Fruit fly (Drosophila melanogaster) whole organism, wandering third instar larva: ENCODE measurements around the gene Rnb.
A peak's percentile ranks its signal among the peaks of the same experiment; 100 is the strongest.

Experiments
- Abd-B ChIP-seq: fragments of >200 bp; optimal IDR thresholded peaks from 2 replicates; lab custom pipeline; 2017; ENCODE audit warnings: missing biosample characterization, missing genetic modification characterization
- CG32264 ChIP-seq: fragments of 200-800 bp; sonication (Bioruptor generic); optimal IDR thresholded peaks from 2 replicates; lab custom pipeline; 2016; ENCODE audit warnings: missing biosample characterization, missing genetic modification characterization
- CG9705 ChIP-seq: fragments of 200-800 bp; sonication (Bioruptor generic); optimal IDR thresholded peaks from 2 replicates; lab custom pipeline; 2018; ENCODE audit warnings: missing biosample characterization, mild to moderate bottlenecking, missing genetic modification characterization
- CrebA ChIP-seq: fragments of 200-800 bp; sonication (Bioruptor generic); optimal IDR thresholded peaks from 2 replicates; lab custom pipeline; 2016; ENCODE audit warnings: missing biosample characterization, mild to moderate bottlenecking, missing genetic modification characterization, borderline replicate concordance
- Dfd ChIP-seq: fragments of >200 bp; optimal IDR thresholded peaks from 2 replicates; lab custom pipeline; 2017; ENCODE audit warnings: missing biosample characterization, missing genetic modification characterization
- Dif ChIP-seq: fragments of 200-275, 200-300 bp; sonication (Bioruptor generic); optimal IDR thresholded peaks from 2 replicates; lab custom pipeline; 2018; ENCODE audit warnings: missing biosample characterization, missing genetic modification characterization; ENCODE audit not compliant: partially characterized antibody
- GATAd ChIP-seq: sonication (Bioruptor generic); optimal IDR thresholded peaks from 2 replicates; lab custom pipeline; 2016; ENCODE audit warnings: missing biosample characterization, missing genetic modification characterization
- HLH106 ChIP-seq: fragments of 200-800 bp; optimal IDR thresholded peaks from 3 replicates; lab custom pipeline; 2019; ENCODE audit warnings: missing biosample characterization, mild to moderate bottlenecking, missing genetic modification characterization, moderate library complexity
- Hnf4 ChIP-seq: fragments of 200-800 bp; sonication (Bioruptor generic); optimal IDR thresholded peaks from 2 replicates; lab custom pipeline; 2016; ENCODE audit warnings: missing biosample characterization, mild to moderate bottlenecking, missing genetic modification characterization
- Hr78 ChIP-seq: fragments of >200 bp; optimal IDR thresholded peaks from 2 replicates; lab custom pipeline; 2017; ENCODE audit warnings: missing biosample characterization, missing genetic modification characterization
- Hr83 ChIP-seq: fragments of 200-300 bp; sonication (Bioruptor generic); optimal IDR thresholded peaks from 2 replicates; lab custom pipeline; 2016; ENCODE audit warnings: missing biosample characterization, mild to moderate bottlenecking, missing genetic modification characterization, moderate library complexity; ENCODE audit not compliant: poor library complexity, severe bottlenecking
- Jra ChIP-seq: sonication (Bioruptor generic); optimal IDR thresholded peaks from 2 replicates; lab custom pipeline; 2016; ENCODE audit warnings: missing biosample characterization, missing genetic modification characterization
- Mio ChIP-seq: sonication (Bioruptor generic); optimal IDR thresholded peaks from 2 replicates; lab custom pipeline; 2016; ENCODE audit warnings: missing biosample characterization, missing genetic modification characterization
- Myc ChIP-seq: fragments of >200 bp; optimal IDR thresholded peaks from 2 replicates; lab custom pipeline; 2017
- N ChIP-seq: fragments of >200 bp; optimal IDR thresholded peaks from 2 replicates; lab custom pipeline; 2018; ENCODE audit warnings: missing biosample characterization, missing external identifiers, missing genetic modification characterization
- OdsH ChIP-seq: fragments of 200-800 bp; sonication (Bioruptor generic); optimal IDR thresholded peaks from 2 replicates; lab custom pipeline; 2016; ENCODE audit warnings: missing biosample characterization, mild to moderate bottlenecking, missing genetic modification characterization
- Rel ChIP-seq, 2 experiments: fragments of 200-800 bp; sonication (Bioruptor generic) in 1 of 2; optimal IDR thresholded peaks; 2 replicates in 1 of 2; 3 replicates in 1 of 2; lab custom pipeline; 2016 to 2019; ENCODE audit warnings: mild to moderate bottlenecking in 2 of 2, missing biosample characterization in 2 of 2, missing genetic modification characterization in 2 of 2, moderate library complexity in 1 of 2
- Sp1 ChIP-seq: fragments of 200-800 bp; sonication (Bioruptor generic); optimal IDR thresholded peaks from 3 replicates; lab custom pipeline; 2019; ENCODE audit warnings: missing biosample characterization, mild to moderate bottlenecking, missing genetic modification characterization, moderate library complexity
- Vsx2 ChIP-seq: fragments of 200-300, 225-300 bp; sonication (Bioruptor generic); optimal IDR thresholded peaks from 2 replicates; lab custom pipeline; 2018; ENCODE audit warnings: missing biosample characterization, missing genetic modification characterization; ENCODE audit not compliant: partially characterized antibody
- br ChIP-seq: fragments of 200-800 bp; sonication (Bioruptor generic); optimal IDR thresholded peaks from 2 replicates; lab custom pipeline; 2016; ENCODE audit warnings: missing biosample characterization, missing genetic modification characterization
- brk ChIP-seq: fragments of 200-800 bp; sonication (Bioruptor generic); optimal IDR thresholded peaks from 2 replicates; lab custom pipeline; 2016; ENCODE audit warnings: missing biosample characterization, mild to moderate bottlenecking, missing genetic modification characterization
- dl ChIP-seq, 2 experiments: fragments of 175-275, 200-275 bp in 1 of 2; fragments of 200-275 bp in 1 of 2; sonication (Bioruptor generic); optimal IDR thresholded peaks; lab custom pipeline; 2018; ENCODE audit warnings: mild to moderate bottlenecking in 2 of 2, missing biosample characterization in 2 of 2, missing genetic modification characterization in 2 of 2, moderate library complexity in 2 of 2; ENCODE audit not compliant: partially characterized antibody in 2 of 2, insufficient read depth in 1 of 2
- dmrt93B ChIP-seq: fragments of 200-800 bp; sonication (Bioruptor generic); optimal IDR thresholded peaks from 2 replicates; lab custom pipeline; 2018; ENCODE audit warnings: missing biosample characterization, mild to moderate bottlenecking, missing genetic modification characterization
- dsf ChIP-seq: sonication (Bioruptor generic); optimal IDR thresholded peaks from 2 replicates; lab custom pipeline; 2016; ENCODE audit warnings: missing biosample characterization, missing genetic modification characterization, borderline replicate concordance
- ey ChIP-seq: fragments of 200-800 bp; sonication (Bioruptor generic); optimal IDR thresholded peaks from 2 replicates; lab custom pipeline; 2016; ENCODE audit warnings: missing biosample characterization, missing genetic modification characterization
- foxo ChIP-seq, 2 experiments: fragments of 200-800 bp; sonication (Bioruptor generic); optimal IDR thresholded peaks; 2 replicates in 1 of 2; 3 replicates in 1 of 2; lab custom pipeline; 2016 to 2017; ENCODE audit warnings: missing biosample characterization in 2 of 2, missing genetic modification characterization in 2 of 2
- fru ChIP-seq: fragments of 200-800 bp; sonication (Bioruptor generic); optimal IDR thresholded peaks from 3 replicates; lab custom pipeline; 2016; ENCODE audit warnings: missing biosample characterization, mild to moderate bottlenecking, missing genetic modification characterization
- h ChIP-seq: fragments of 200-800 bp; sonication (Bioruptor generic); optimal IDR thresholded peaks from 3 replicates; lab custom pipeline; 2016; ENCODE audit warnings: missing biosample characterization, mild to moderate bottlenecking, missing genetic modification characterization
- jim ChIP-seq: fragments of 175-275, 200-325 bp; sonication (Bioruptor generic); optimal IDR thresholded peaks from 2 replicates; lab custom pipeline; 2016; ENCODE audit warnings: missing biosample characterization, mild to moderate bottlenecking, missing genetic modification characterization
- lola ChIP-seq: fragments of >200 bp; optimal IDR thresholded peaks from 2 replicates; lab custom pipeline; 2017; ENCODE audit warnings: missing biosample characterization, missing genetic modification characterization
- pan ChIP-seq: fragments of >200 bp; optimal IDR thresholded peaks from 2 replicates; lab custom pipeline; 2017
- psq ChIP-seq: fragments of 200-800 bp; sonication (Bioruptor generic); optimal IDR thresholded peaks from 3 replicates; lab custom pipeline; 2017; ENCODE audit warnings: missing biosample characterization, mild to moderate bottlenecking, missing genetic modification characterization, moderate library complexity
- rgr ChIP-seq: fragments of 200-800 bp; sonication (Bioruptor generic); optimal IDR thresholded peaks from 3 replicates; lab custom pipeline; 2016; ENCODE audit warnings: missing biosample characterization, mild to moderate bottlenecking, missing genetic modification characterization
- sage ChIP-seq: fragments of 200-800 bp; sonication (Bioruptor generic); optimal IDR thresholded peaks from 2 replicates; lab custom pipeline; 2016; ENCODE audit warnings: missing biosample characterization, mild to moderate bottlenecking, missing genetic modification characterization
- sv ChIP-seq: fragments of 200-800 bp; sonication (Bioruptor generic); optimal IDR thresholded peaks from 3 replicates; lab custom pipeline; 2016; ENCODE audit warnings: missing biosample characterization, missing genetic modification characterization
- tai ChIP-seq: sonication (Bioruptor generic); optimal IDR thresholded peaks from 2 replicates; lab custom pipeline; 2016; ENCODE audit warnings: missing biosample characterization, missing genetic modification characterization
- usp ChIP-seq: fragments of >200 bp; optimal IDR thresholded peaks from 2 replicates; lab custom pipeline; 2017; ENCODE audit warnings: missing biosample characterization, missing genetic modification characterization
- woc ChIP-seq: sonication (Bioruptor generic); optimal IDR thresholded peaks from 2 replicates; lab custom pipeline; 2016; ENCODE audit warnings: missing biosample characterization, mild to moderate bottlenecking, missing genetic modification characterization

Rnb gene

dm6 chr3R:29763804-29764203 is 35.4 kb downstream of the Rnb start:
- TF ChIP-seq OdsH (GFP tag; lab: Kevin White, UChicago) (no peak), rgr (GFP tag; lab: Kevin White, UChicago) (peak; percentile 36), Jra (no peak), foxo (GFP tag; optimal IDR thresholded peaks at IDR 0.05; lab: Kevin White, UChicago) (peak in 1 of 2 experiments; percentile 50), Hnf4 (peak; percentile 58), dmrt93B (peak; percentile 5), Rel (GFP tag; optimal IDR thresholded peaks at IDR 0.05; lab: Kevin White, UChicago) (no peak), Rel (tag; optimal IDR thresholded peaks at IDR 0.05; lab: Kevin White, UChicago) (no peak), Hr78 (GFP tag; lab: Kevin White, UChicago) (no peak), Mio (GFP tag; lab: Kevin White, UChicago) (no peak), Dif (GFP tag; lab: Kevin White, UChicago) (no peak), h (peak; percentile 22), sage (GFP tag; lab: Kevin White, UChicago) (no peak), psq (peak; percentile 21), brk (GFP tag; lab: Kevin White, UChicago) (no peak), tai (peak; percentile 50), Sp1 (GFP tag; lab: Kevin White, UChicago) (peak; percentile 52), dsf (no peak), HLH106 (tag; lab: Kevin White, UChicago) (peak; percentile 66), Dfd (GFP tag; lab: Kevin White, UChicago) (no peak), br (GFP tag; lab: Kevin White, UChicago) (no peak), Myc (no peak), ey (GFP tag; lab: Kevin White, UChicago) (peak; percentile 44)
- TF ChIP-seq, all 38 proteins: peak for 10

- TF ChIP-seq Vsx2 (GFP tag; lab: Kevin White, UChicago) (no peak), usp (GFP tag; lab: Kevin White, UChicago) (no peak), h (peak; percentile 99), sage (GFP tag; lab: Kevin White, UChicago) (peak; percentile 96), sv (GFP tag; lab: Kevin White, UChicago) (no peak), dl (GFP tag; optimal IDR thresholded peaks at IDR 0.05; lab: Kevin White, UChicago; ENCODE audit: insufficient read depth in 1 of 2, partially characterized antibody in 2 of 2) (no peak), Myc (no peak), Sp1 (GFP tag; lab: Kevin White, UChicago) (peak; percentile 97), br (GFP tag; lab: Kevin White, UChicago) (peak; percentile 98), tai (peak; percentile 97), Jra (peak; percentile 94), dmrt93B (peak; percentile 96), jim (no peak), Hr78 (GFP tag; lab: Kevin White, UChicago) (no peak), Abd-B (no peak), CrebA (peak; percentile 69), fru (GFP tag; lab: Kevin White, UChicago) (peak; percentile 96), Hnf4 (peak; percentile 97), Dfd (GFP tag; lab: Kevin White, UChicago) (peak; percentile 7), GATAd (peak; percentile 92), CG9705 (GFP tag; lab: Kevin White, UChicago) (peak; percentile 92), lola (GFP tag; lab: Kevin White, UChicago) (no peak), brk (GFP tag; lab: Kevin White, UChicago) (peak; percentile 93), dsf (peak; percentile 88), psq (peak; percentile 94), N (GFP tag; lab: Kevin White, UChicago) (no peak), Mio (GFP tag; lab: Kevin White, UChicago) (peak; percentile 80), Dif (GFP tag; lab: Kevin White, UChicago) (no peak), HLH106 (tag; lab: Kevin White, UChicago) (peak; percentile 97), Hr83 (GFP tag; lab: Kevin White, UChicago) (no peak), Rel (GFP tag; optimal IDR thresholded peaks at IDR 0.05; lab: Kevin White, UChicago) (peak; percentile 64), Rel (tag; optimal IDR thresholded peaks at IDR 0.05; lab: Kevin White, UChicago) (peak; percentile 85), foxo (GFP tag; optimal IDR thresholded peaks at IDR 0.05; lab: Kevin White, UChicago) (peak; percentile 71 to 98), woc (GFP tag; lab: Kevin White, UChicago) (peak; percentile 93), pan (lab: Kevin White, UChicago) (no peak), rgr (GFP tag; lab: Kevin White, UChicago) (peak; percentile 96), OdsH (GFP tag; lab: Kevin White, UChicago) (peak; percentile 97), ey (GFP tag; lab: Kevin White, UChicago) (peak; percentile 98), CG32264 (peak; percentile 95)
- TF ChIP-seq, all 38 proteins: peak for 25
These were observed 36.0 kb downstream of the Rnb start for dm6 chr3R:29763154-29763553.
